Fruit fly (Drosophila melanogaster): ENCODE data around the gene obst-G.

Gene obst-G

dm6 chr3L:11953217-11953616 lies at the start of gene obst-G:
obst-G (minus strand) TSS chr3L:11953317.
- TF ChIP-seq usp (GFP tag; optimal IDR thresholded peaks at IDR 0.05) (no peak), psq (optimal IDR thresholded peaks at IDR 0.05) (no peak), Dll (optimal IDR thresholded peaks at IDR 0.05) (no peak), pan (optimal IDR thresholded peaks at IDR 0.05) (no peak), EcR (GFP tag; optimal IDR thresholded peaks at IDR 0.05) (no peak), CG8478 (optimal IDR thresholded peaks at IDR 0.05) (no peak)

DNA sequence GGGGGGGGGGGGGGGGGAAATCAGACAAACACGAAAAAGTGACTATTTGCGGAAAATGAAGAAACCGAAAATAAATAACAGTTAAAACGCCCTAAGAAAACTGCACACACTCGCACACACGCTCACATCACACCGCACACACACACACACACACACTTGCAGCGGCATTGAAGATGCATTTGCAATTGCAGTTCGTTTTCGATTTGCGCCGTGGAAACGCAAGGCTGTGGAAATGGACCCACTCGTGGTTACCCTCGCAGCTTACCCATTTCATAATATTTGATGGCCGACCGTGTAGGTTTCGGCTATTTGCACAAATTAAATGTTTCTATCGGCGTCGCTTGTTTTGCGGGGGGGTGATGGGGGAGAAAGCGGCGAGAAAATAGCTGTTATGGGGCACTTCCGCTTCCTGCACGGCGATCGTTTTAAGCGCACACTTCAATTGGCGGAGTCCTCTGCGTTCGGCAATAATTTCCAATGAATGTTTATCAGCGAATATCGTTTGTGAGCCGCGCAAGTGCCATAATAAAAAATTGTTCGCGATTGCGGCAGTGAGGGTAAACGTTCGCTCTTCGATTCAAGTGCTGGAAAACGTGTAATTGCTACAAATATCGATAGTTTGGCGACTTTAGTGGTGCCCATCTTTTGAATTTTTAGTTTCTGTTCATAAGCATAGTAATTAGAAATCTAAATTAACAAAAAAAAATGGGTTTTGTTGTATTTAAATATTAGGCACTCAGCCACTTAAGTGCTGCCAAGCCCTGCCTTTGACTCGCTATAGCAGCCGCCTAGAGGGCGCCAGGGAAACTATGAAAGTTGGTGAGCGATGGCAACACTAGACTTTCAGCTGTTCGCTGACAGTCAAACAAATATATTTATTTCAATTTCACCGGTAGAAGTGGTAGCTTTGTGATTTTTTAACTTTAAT lies 49.5 kb upstream of the obst-G start, which contains the start of the genes Pop2 and CG6928:
Gene Pop2, minus strand, starts transcription at position 595 of the 928 bp plus-strand sequence.
Gene CG6928, plus strand, starts transcription at position 835 of the 928 bp plus-strand sequence.
- TF ChIP-seq CG8478 (optimal IDR thresholded peaks at IDR 0.05): no peak
- no peak for TF ChIP-seq Dll (optimal IDR thresholded peaks at IDR 0.05)
- no peak for TF ChIP-seq pan (optimal IDR thresholded peaks at IDR 0.05)

DNA sequence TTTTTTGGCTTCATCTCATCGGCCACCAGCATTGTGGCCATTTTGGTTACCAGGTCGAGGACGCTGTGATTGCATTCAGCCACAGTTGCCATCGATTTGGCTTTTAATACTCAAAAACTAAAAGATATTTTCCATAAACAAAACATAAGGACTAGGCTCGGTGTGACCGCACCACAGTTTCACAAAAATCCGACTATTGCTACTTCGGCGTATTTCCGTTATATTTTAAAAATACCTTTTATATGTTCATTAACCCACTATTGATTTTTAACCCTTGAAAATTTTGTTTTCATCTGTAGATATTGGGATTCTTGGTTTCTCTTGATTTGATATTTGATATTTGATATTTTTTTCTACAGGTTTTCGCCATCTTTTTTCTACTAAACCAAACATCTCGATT lies 44.8 kb upstream of the obst-G start, which contains the start of gene Grip163:
Gene Grip163, minus strand, starts transcription at position 180 of the 400 bp plus-strand sequence.
- TF ChIP-seq pan (optimal IDR thresholded peaks at IDR 0.05) (no peak), usp (GFP tag; optimal IDR thresholded peaks at IDR 0.05) (no peak), CG8478 (optimal IDR thresholded peaks at IDR 0.05) (no peak), Dll (optimal IDR thresholded peaks at IDR 0.05) (no peak), psq (optimal IDR thresholded peaks at IDR 0.05) (no peak), EcR (GFP tag; optimal IDR thresholded peaks at IDR 0.05) (no peak)

DNA sequence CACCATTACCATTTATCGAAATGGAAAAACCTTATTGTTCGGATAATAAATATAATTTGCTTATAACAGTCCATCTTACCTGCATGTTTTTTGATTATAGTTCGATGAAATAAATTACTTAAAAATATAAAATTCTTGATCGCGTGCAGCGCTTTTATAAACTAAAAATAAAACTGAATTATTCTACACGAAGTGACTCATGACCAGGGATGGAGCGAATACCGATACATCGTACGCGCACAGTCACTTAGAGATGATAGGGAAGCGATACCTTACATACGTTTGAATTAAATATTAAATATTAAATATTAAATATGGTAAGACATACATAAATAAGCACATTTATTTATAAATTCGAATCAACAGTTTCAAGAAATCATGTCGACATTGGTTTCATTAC lies 39.8 kb upstream of the obst-G start, which contains the start of gene viaf:
Gene viaf, minus strand, starts transcription at position 220 of the 400 bp plus-strand sequence.
- TF ChIP-seq CG8478 (optimal IDR thresholded peaks at IDR 0.05) (no peak), usp (GFP tag; optimal IDR thresholded peaks at IDR 0.05) (no peak), EcR (GFP tag; optimal IDR thresholded peaks at IDR 0.05) (no peak), psq (optimal IDR thresholded peaks at IDR 0.05) (no peak)

DNA sequence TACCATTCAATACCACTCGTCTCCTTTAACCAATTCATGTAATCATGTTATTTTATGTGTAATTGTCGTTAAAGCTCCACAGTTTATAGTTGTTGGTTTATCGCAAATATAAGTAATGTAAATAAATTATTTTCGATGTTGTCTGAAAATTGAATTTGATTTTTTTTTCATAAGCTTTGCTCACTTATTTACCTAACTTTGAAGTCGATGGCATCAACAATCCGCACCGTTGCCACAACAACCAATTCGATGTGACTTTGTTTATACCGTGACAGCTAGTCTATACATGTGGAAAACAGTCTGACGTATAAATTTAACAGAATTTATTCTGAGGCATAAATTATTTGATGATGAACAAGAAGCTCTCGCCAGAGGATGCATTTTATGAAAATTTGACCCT lies 37.3 kb upstream of the obst-G start, which contains the start of gene CG6931:
Gene CG6931, plus strand, starts transcription at position 301 of the 400 bp plus-strand sequence.
- TF ChIP-seq CG8478 (optimal IDR thresholded peaks at IDR 0.05): no peak
- TF ChIP-seq usp (GFP tag; optimal IDR thresholded peaks at IDR 0.05): no peak
- no peak for TF ChIP-seq EcR (GFP tag; optimal IDR thresholded peaks at IDR 0.05)
- no peak for TF ChIP-seq pan (optimal IDR thresholded peaks at IDR 0.05)
- no peak for TF ChIP-seq psq (optimal IDR thresholded peaks at IDR 0.05)
- no peak for TF ChIP-seq Dll (optimal IDR thresholded peaks at IDR 0.05)

DNA sequence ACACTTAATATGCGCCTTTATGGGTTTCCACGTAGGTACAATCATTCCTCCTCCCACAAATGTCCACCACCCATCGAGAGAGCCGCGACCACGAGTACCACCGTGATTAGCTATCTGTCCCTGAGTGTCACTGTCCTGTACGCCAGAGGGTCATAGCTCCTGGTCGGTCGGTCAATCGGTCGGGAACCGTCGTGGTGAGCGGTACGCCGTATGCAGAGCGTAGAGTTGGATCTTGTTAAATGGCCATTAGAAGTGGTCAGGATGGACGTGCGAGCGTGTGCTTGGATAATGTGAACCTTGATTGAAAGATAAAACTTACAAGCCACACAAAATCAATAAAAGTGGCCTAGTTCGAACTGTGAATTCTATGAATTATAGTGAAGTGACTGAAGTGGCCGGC lies 31.5 kb upstream of the obst-G start, which contains the start of gene CG6938:
Gene CG6938, plus strand, starts transcription at position 301 of the 400 bp plus-strand sequence.
- TF ChIP-seq EcR (GFP tag; optimal IDR thresholded peaks at IDR 0.05) (no peak), pan (optimal IDR thresholded peaks at IDR 0.05) (no peak), Dll (optimal IDR thresholded peaks at IDR 0.05) (no peak), usp (GFP tag; optimal IDR thresholded peaks at IDR 0.05) (no peak), CG8478 (optimal IDR thresholded peaks at IDR 0.05) (no peak), psq (optimal IDR thresholded peaks at IDR 0.05) (no peak)

dm6 chr3L:11975811-11976210 lies 22.7 kb upstream of the obst-G start, which contains the start of gene CG43896:
CG43896 (plus strand) TSS chr3L:11976111.
- TF ChIP-seq EcR (GFP tag; optimal IDR thresholded peaks at IDR 0.05): no peak
- no peak for TF ChIP-seq CG8478 (optimal IDR thresholded peaks at IDR 0.05)
- no peak for TF ChIP-seq pan (optimal IDR thresholded peaks at IDR 0.05)
- no peak for TF ChIP-seq psq (optimal IDR thresholded peaks at IDR 0.05)
- no peak for TF ChIP-seq usp (GFP tag; optimal IDR thresholded peaks at IDR 0.05)
- TF ChIP-seq Dll (optimal IDR thresholded peaks at IDR 0.05): no peak

- TF ChIP-seq psq (optimal IDR thresholded peaks at IDR 0.05): no peak
- no peak for TF ChIP-seq usp (GFP tag; optimal IDR thresholded peaks at IDR 0.05)
- TF ChIP-seq Dll (optimal IDR thresholded peaks at IDR 0.05): no peak
- TF ChIP-seq EcR (GFP tag; optimal IDR thresholded peaks at IDR 0.05): no peak
- no peak for TF ChIP-seq pan (optimal IDR thresholded peaks at IDR 0.05)
- TF ChIP-seq CG8478 (optimal IDR thresholded peaks at IDR 0.05): no peak
Measured at dm6 chr3L:11974605-11975004, 21.5 kb upstream of the obst-G start, which contains the start of gene CG14125. CG14125 (plus strand) TSS chr3L:11974905.

dm6 chr3L:11973690-11974089 lies 20.6 kb upstream of the obst-G start, which contains the start of gene CG42397:
CG42397 (minus strand) TSS chr3L:11973790.
- TF ChIP-seq EcR (GFP tag; optimal IDR thresholded peaks at IDR 0.05) (no peak), Dll (optimal IDR thresholded peaks at IDR 0.05) (no peak), psq (optimal IDR thresholded peaks at IDR 0.05) (no peak), usp (GFP tag; optimal IDR thresholded peaks at IDR 0.05) (no peak), CG8478 (optimal IDR thresholded peaks at IDR 0.05) (no peak), pan (optimal IDR thresholded peaks at IDR 0.05) (no peak)

DNA sequence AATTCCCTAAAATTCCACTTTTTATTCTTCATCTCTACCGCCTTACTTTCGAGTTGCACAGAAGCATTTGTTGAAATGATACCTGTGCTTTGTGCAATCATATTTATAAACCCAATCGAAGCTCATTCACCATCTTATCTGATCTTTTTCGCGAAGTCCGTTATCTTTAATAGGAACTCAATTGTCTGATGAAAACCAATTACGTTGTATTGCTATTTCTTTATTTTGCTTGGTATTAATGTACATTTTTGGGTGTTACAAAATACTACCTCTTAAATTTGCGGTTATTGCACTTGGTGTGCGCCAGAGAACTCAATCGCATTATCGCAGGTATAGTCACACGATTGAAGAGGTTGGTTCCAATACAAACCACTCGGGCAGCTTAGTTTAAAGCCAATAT lies 19.8 kb upstream of the obst-G start, which contains the start of gene Muc68E:
Gene Muc68E, minus strand, starts transcription at position 101 of the 400 bp plus-strand sequence.
- TF ChIP-seq usp (GFP tag; optimal IDR thresholded peaks at IDR 0.05) (no peak), EcR (GFP tag; optimal IDR thresholded peaks at IDR 0.05) (no peak), psq (optimal IDR thresholded peaks at IDR 0.05) (no peak), Dll (optimal IDR thresholded peaks at IDR 0.05) (no peak), CG8478 (optimal IDR thresholded peaks at IDR 0.05) (no peak), pan (optimal IDR thresholded peaks at IDR 0.05) (no peak)

- no peak for TF ChIP-seq Dll (optimal IDR thresholded peaks at IDR 0.05)
Measured at dm6 chr3L:11966104-11966503, 13.0 kb upstream of the obst-G start, which contains the start of gene prc. prc (minus strand) TSS chr3L:11966131.
